Worm (Caenorhabditis elegans) whole organism, early embryonic: ENCODE results near the gene F21C10.9.

ENCODE experiments used
- F13C5.2 ChIP-seq: sonication (generic microtip); optimal IDR thresholded peaks from 2 replicates; lab custom pipeline; 2017; ENCODE audit warnings: mild to moderate bottlenecking, missing genetic modification characterization, inconsistent platforms, missing compliant biosample characterization
- ama-1 ChIP-seq: fragments of 150-350 bp; optimal IDR thresholded peaks from 2 replicates; lab custom pipeline; 2014
- ceh-13 ChIP-seq: fragments of 200-800 bp; sonication (Bioruptor generic); optimal IDR thresholded peaks from 2 replicates; lab custom pipeline; 2018; ENCODE audit warnings: mild to moderate bottlenecking, missing genetic modification characterization, missing compliant biosample characterization
- ets-7 ChIP-seq: sonication (generic microtip); optimal IDR thresholded peaks from 2 replicates; lab custom pipeline; 2016; ENCODE audit warnings: missing genotype, missing genetic modification characterization, missing compliant biosample characterization
- flt-1 ChIP-seq: fragments of 200-800 bp; sonication (Bioruptor generic); IDR thresholded peaks from 2 replicates; pipeline ENCODE4 v1.3.6; 2022; ENCODE audit warnings: missing genetic modification characterization, missing compliant biosample characterization
- hmg-4 ChIP-seq: fragments of 200-800 bp; sonication (Bioruptor generic); optimal IDR thresholded peaks from 2 replicates; lab custom pipeline; 2018; ENCODE audit warnings: mild to moderate bottlenecking, missing genetic modification characterization, missing compliant biosample characterization
- hnd-1 ChIP-seq: sonication (generic microtip); optimal IDR thresholded peaks from 2 replicates; lab custom pipeline; 2016; ENCODE audit warnings: missing genetic modification characterization, missing compliant biosample characterization
- pes-1 ChIP-seq: fragments of 200-800 bp; sonication (Bioruptor generic); IDR thresholded peaks from 2 replicates; pipeline ENCODE4 v1.3.6; 2022; ENCODE audit warnings: missing genetic modification reagents, missing genetic modification characterization, missing compliant biosample characterization
- scrt-1 ChIP-seq: fragments of 200-800 bp; sonication (Bioruptor generic); IDR thresholded peaks from 2 replicates; pipeline ENCODE4 v1.3.6; 2022; ENCODE audit warnings: missing genetic modification characterization, missing compliant biosample characterization
- sea-1 ChIP-seq: fragments of 200-800 bp; sonication (Bioruptor generic); conservative IDR thresholded peaks from 2 replicates; pipeline ENCODE4 v1.3.6; 2022; ENCODE audit warnings: missing genetic modification characterization, missing compliant biosample characterization
- tbx-11 ChIP-seq: fragments of 200-800 bp; sonication (Bioruptor generic); IDR thresholded peaks from 2 replicates; pipeline ENCODE4 v1.3.6; 2022; ENCODE audit warnings: missing genetic modification characterization, missing compliant biosample characterization
- tbx-37 ChIP-seq: fragments of 200-800 bp; sonication (Bioruptor generic); conservative IDR thresholded peaks from 2 replicates; pipeline ENCODE4 v1.3.6; 2022; ENCODE audit warnings: missing genetic modification reagents, missing genetic modification characterization, missing compliant biosample characterization
- tra-4 ChIP-seq: sonication (generic microtip); optimal IDR thresholded peaks from 2 replicates; lab custom pipeline; 2017; ENCODE audit warnings: missing genetic modification characterization, missing compliant biosample characterization

DNA sequence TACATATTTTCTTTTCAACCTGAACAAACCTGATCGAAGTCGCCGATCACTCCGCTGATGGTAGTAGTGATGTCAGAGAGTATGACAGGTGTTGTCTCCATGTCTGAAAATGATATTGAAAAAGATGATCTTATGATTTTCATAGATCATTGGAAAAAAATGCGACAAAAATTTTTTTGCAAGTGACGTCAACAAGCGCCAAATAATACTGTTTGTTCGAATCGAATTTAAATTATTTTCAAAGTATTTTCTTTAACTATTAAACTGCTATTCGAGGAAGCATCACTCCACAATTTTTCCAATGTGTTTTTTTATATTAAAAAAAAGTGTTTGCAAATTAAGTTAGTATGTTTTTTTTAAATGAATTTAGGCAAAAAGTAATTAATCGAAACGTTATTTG is 39.1 kb upstream of the F21C10.9 start, which contains the start of gene pitr-2:
- TF ChIP-seq ama-1 (lab: Kevin White, UChicago) (no peak), tbx-37 (no peak), tbx-11 (GFP tag; lab: Robert Waterston, UW) (no peak), F13C5.2 (no peak), sea-1 (GFP tag; lab: Robert Waterston, UW) (no peak), hnd-1 (tag; lab: Kevin White, UChicago) (no peak), flt-1 (GFP tag; lab: Robert Waterston, UW) (no peak), hmg-4 (GFP tag; lab: Kevin White, UChicago) (no peak), pes-1 (GFP tag; lab: Robert Waterston, UW) (no peak), ceh-13 (GFP tag; lab: Kevin White, UChicago) (no peak), ets-7 (no peak), tra-4 (tag; lab: Kevin White, UChicago) (no peak), scrt-1 (GFP tag; lab: Robert Waterston, UW) (no peak)
